Worm (Caenorhabditis elegans) whole organism, L4/young adult: ENCODE measurements around the gene pck-3.

Experiments used
- W03F9.2 ChIP-seq: fragments of 150-350 bp; optimal IDR thresholded peaks from 2 replicates; lab custom pipeline; 2014; ENCODE audit warnings: missing biosample characterization, missing genetic modification characterization
- dao-5 ChIP-seq: sonication (generic microtip); optimal IDR thresholded peaks from 2 replicates; lab custom pipeline; 2016; ENCODE audit warnings: missing genotype, missing genetic modification characterization, moderate library complexity, missing compliant biosample characterization
- him-1 ChIP-seq: sonication (generic microtip); optimal IDR thresholded peaks from 2 replicates; lab custom pipeline; 2016; ENCODE audit warnings: missing genotype, missing genetic modification reagents, missing genetic modification characterization, missing compliant biosample characterization

pck-3 gene

ce11 chrIV:5879853-5880252 is 16.6 kb upstream of the pck-3 start, which contains the start of gene srv-22:
TSS of gene srv-22 (minus strand) at chrIV:5879953.
- TF ChIP-seq dao-5 (tag; lab: Kevin White, UChicago): no peak
- TF ChIP-seq him-1 (tag; lab: Kevin White, UChicago): no peak
- no peak for TF ChIP-seq W03F9.2 (tag; lab: Kevin White, UChicago)

ce11 chrIV:5884500-5884899 is 11.9 kb upstream of the pck-3 start, which contains the start of gene H04M03.11:
TSS of gene H04M03.11 (minus strand) at chrIV:5884600.
- no peak for TF ChIP-seq W03F9.2 (tag; lab: Kevin White, UChicago)
- no peak for TF ChIP-seq dao-5 (tag; lab: Kevin White, UChicago)
- TF ChIP-seq him-1 (tag; lab: Kevin White, UChicago): no peak

- TF ChIP-seq him-1 (tag; lab: Kevin White, UChicago) (no peak), dao-5 (tag; lab: Kevin White, UChicago) (no peak), W03F9.2 (tag; lab: Kevin White, UChicago) (no peak)
Measured at ce11 chrIV:5885180-5885887, 11.1 kb upstream of the pck-3 start, which contains the start of gene glf-1. TSS of gene glf-1 (plus strand) at chrIV:5885835.

- TF ChIP-seq W03F9.2 (tag; lab: Kevin White, UChicago): no peak
- TF ChIP-seq dao-5 (tag; lab: Kevin White, UChicago): no peak
Measured at ce11 chrIV:5886605-5887004, 9.8 kb upstream of the pck-3 start.

ce11 chrIV:5891265-5891664 is 5.2 kb upstream of the pck-3 start, which contains the start of gene H04M03.3:
TSS of gene H04M03.3 (plus strand) at chrIV:5891565.
- no peak for TF ChIP-seq him-1 (tag; lab: Kevin White, UChicago)

- no peak for TF ChIP-seq W03F9.2 (tag; lab: Kevin White, UChicago)
- TF ChIP-seq dao-5 (tag; lab: Kevin White, UChicago): no peak
- no peak for TF ChIP-seq him-1 (tag; lab: Kevin White, UChicago)
Measured at ce11 chrIV:5895190-5895589, 1.3 kb upstream of the pck-3 start, which contains the start of gene nspb-6. TSS of gene nspb-6 (plus strand) at chrIV:5895490.

ce11 chrIV:5902730-5903129 is 6.3 kb downstream of the pck-3 start:
- TF ChIP-seq dao-5 (tag; lab: Kevin White, UChicago) (no peak), W03F9.2 (tag; lab: Kevin White, UChicago) (no peak), him-1 (tag; lab: Kevin White, UChicago) (no peak)

- no peak for TF ChIP-seq dao-5 (tag; lab: Kevin White, UChicago)
- TF ChIP-seq W03F9.2 (tag; lab: Kevin White, UChicago): no peak
- TF ChIP-seq him-1 (tag; lab: Kevin White, UChicago): no peak
Measured at ce11 chrIV:5903305-5903778, 6.9 kb downstream of the pck-3 start, which contains the start of gene H04M03.12. TSS of gene H04M03.12 (minus strand) at chrIV:5903355.

- TF ChIP-seq dao-5 (tag; lab: Kevin White, UChicago) (no peak), W03F9.2 (tag; lab: Kevin White, UChicago) (no peak), him-1 (tag; lab: Kevin White, UChicago) (no peak)
Measured at ce11 chrIV:5915152-5915551, 18.7 kb downstream of the pck-3 start.

- TF ChIP-seq dao-5 (tag; lab: Kevin White, UChicago) (no peak), him-1 (tag; lab: Kevin White, UChicago) (no peak)
Measured at ce11 chrIV:5917026-5917425, 20.6 kb downstream of the pck-3 start, which contains the start of gene dhhc-13. TSS of gene dhhc-13 (plus strand) at chrIV:5917326.

- no peak for TF ChIP-seq him-1 (tag; lab: Kevin White, UChicago)
- no peak for TF ChIP-seq W03F9.2 (tag; lab: Kevin White, UChicago)
- TF ChIP-seq dao-5 (tag; lab: Kevin White, UChicago): no peak
Measured at ce11 chrIV:5923112-5923511, 26.7 kb downstream of the pck-3 start.

- TF ChIP-seq him-1 (tag; lab: Kevin White, UChicago): no peak
- TF ChIP-seq W03F9.2 (tag; lab: Kevin White, UChicago): no peak
- TF ChIP-seq dao-5 (tag; lab: Kevin White, UChicago): no peak
Measured at ce11 chrIV:5924241-5924640, 27.8 kb downstream of the pck-3 start.

- TF ChIP-seq him-1 (tag; lab: Kevin White, UChicago) (no peak), W03F9.2 (tag; lab: Kevin White, UChicago) (no peak), dao-5 (tag; lab: Kevin White, UChicago) (no peak)
Measured at ce11 chrIV:5926643-5927042, 30.2 kb downstream of the pck-3 start.

- no peak for TF ChIP-seq dao-5 (tag; lab: Kevin White, UChicago)
- TF ChIP-seq W03F9.2 (tag; lab: Kevin White, UChicago): no peak
- TF ChIP-seq him-1 (tag; lab: Kevin White, UChicago): no peak
Measured at ce11 chrIV:5927805-5928204, 31.4 kb downstream of the pck-3 start.
